Fruit fly (Drosophila melanogaster) whole organism, prepupa: Measurements from ENCODE around the gene Cp7Fb.

ENCODE experiments used
- CG3919 ChIP-seq: fragments of 200-800 bp; sonication (Bioruptor generic); optimal IDR thresholded peaks from 3 replicates; lab custom pipeline; 2016; ENCODE audit warnings: missing biosample characterization, missing genetic modification characterization
- Sox15 ChIP-seq: fragments of 200-800 bp; sonication (Bioruptor generic); optimal IDR thresholded peaks from 3 replicates; lab custom pipeline; 2016; ENCODE audit warnings: missing biosample characterization, missing genetic modification characterization
- dsx ChIP-seq: fragments of 200-800 bp; optimal IDR thresholded peaks from 3 replicates; lab custom pipeline; 2019; ENCODE audit warnings: missing biosample characterization, mild to moderate bottlenecking, missing genetic modification characterization, moderate library complexity; ENCODE audit not compliant: poor library complexity, severe bottlenecking
- fd85E ChIP-seq: fragments of 200-800 bp; sonication (Bioruptor generic); optimal IDR thresholded peaks from 3 replicates; lab custom pipeline; 2016; ENCODE audit warnings: missing biosample characterization, missing genetic modification characterization
- svp ChIP-seq: fragments of 200-800 bp; sonication (Bioruptor generic); peaks from one replicate; lab custom pipeline; 2016; ENCODE audit warnings: missing biosample characterization, missing genetic modification characterization

DNA sequence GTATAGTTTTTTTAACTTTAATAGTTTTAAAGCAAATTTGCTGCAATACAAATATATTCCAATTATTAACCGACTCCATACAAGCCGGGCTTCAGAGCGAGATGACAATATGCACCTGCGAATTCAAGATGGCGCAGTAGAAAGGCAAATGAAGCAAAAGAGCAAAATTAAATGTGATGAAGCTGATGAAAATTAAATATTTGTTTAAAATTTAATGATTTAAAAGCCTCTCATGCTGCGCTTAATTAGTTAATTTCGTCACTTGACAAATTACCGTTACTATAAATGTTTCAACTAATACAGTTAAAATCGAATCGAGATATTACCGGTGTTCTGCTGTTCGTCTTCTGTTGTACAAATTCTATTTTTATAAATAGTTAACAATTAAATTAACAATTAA, 15.4 kb downstream of the Cp7Fb start, which contains the start of gene CG33181:
- TF ChIP-seq svp (GFP tag; lab: Kevin White, UChicago) (no peak), Sox15 (GFP tag; lab: Kevin White, UChicago) (no peak), dsx (GFP tag; lab: Kevin White, UChicago) (no peak), fd85E (GFP tag; lab: Kevin White, UChicago) (no peak), CG3919 (GFP tag; lab: Kevin White, UChicago) (no peak)
